Worm (Caenorhabditis elegans) whole organism, L2 larva: Measurements from ENCODE around the gene bli-5.

ENCODE experiments used
- C34F6.9 ChIP-seq: fragments of 150-350 bp; optimal IDR thresholded peaks from 2 replicates; lab custom pipeline; 2014; ENCODE audit warnings: missing biosample characterization, missing genetic modification characterization
- F13H6.1 ChIP-seq: sonication (generic microtip); optimal IDR thresholded peaks from 2 replicates; lab custom pipeline; 2016; ENCODE audit warnings: missing genetic modification characterization, missing compliant biosample characterization
- Y55F3AM.14 ChIP-seq: fragments of 200-800 bp; sonication (Bioruptor generic); optimal IDR thresholded peaks from 2 replicates; lab custom pipeline; 2018; ENCODE audit warnings: mild to moderate bottlenecking, missing genetic modification characterization, missing compliant biosample characterization
- ZK546.5 ChIP-seq: sonication (generic microtip); optimal IDR thresholded peaks from 2 replicates; lab custom pipeline; 2017; ENCODE audit warnings: missing biosample characterization, missing genetic modification characterization
- alr-1 ChIP-seq: fragments of 150-350 bp; optimal IDR thresholded peaks from 2 replicates; lab custom pipeline; 2014; ENCODE audit warnings: missing biosample characterization, missing genetic modification characterization
- aly-2 ChIP-seq: fragments of 150-350 bp; optimal IDR thresholded peaks from 2 replicates; lab custom pipeline; 2014; ENCODE audit warnings: missing biosample characterization, missing genetic modification characterization
- ama-1 ChIP-seq: fragments of 150-350 bp; optimal IDR thresholded peaks from 2 replicates; lab custom pipeline; 2018; ENCODE audit warnings: inconsistent platforms
- blmp-1 ChIP-seq: sonication (generic microtip); optimal IDR thresholded peaks from 2 replicates; lab custom pipeline; 2017; ENCODE audit warnings: missing genetic modification characterization, mild to moderate bottlenecking, missing compliant biosample characterization, antibody characterized with exemption, moderate library complexity; ENCODE audit not compliant: insufficient read depth
- ceh-16 ChIP-seq: fragments of 150-350 bp; optimal IDR thresholded peaks from 2 replicates; lab custom pipeline; 2014; ENCODE audit warnings: missing biosample characterization, missing genetic modification characterization
- ceh-82 ChIP-seq: fragments of 150-350 bp; optimal IDR thresholded peaks from 2 replicates; lab custom pipeline; 2014; ENCODE audit warnings: missing biosample characterization, missing genetic modification characterization
- egl-27 ChIP-seq: sonication (generic microtip); optimal IDR thresholded peaks from 3 replicates; lab custom pipeline; 2017; ENCODE audit warnings: missing biosample characterization, missing genetic modification reagents, missing genetic modification characterization
- elt-1 ChIP-seq: fragments of 150-350 bp; optimal IDR thresholded peaks from 2 replicates; lab custom pipeline; 2014; ENCODE audit warnings: missing biosample characterization, missing genetic modification characterization
- fos-1 ChIP-seq: fragments of 150-350 bp; optimal IDR thresholded peaks from 2 replicates; lab custom pipeline; 2014; ENCODE audit warnings: missing biosample characterization, missing genetic modification characterization
- lin-11 ChIP-seq: fragments of 150-350 bp; sonication (generic microtip); optimal IDR thresholded peaks from 2 replicates; lab custom pipeline; 2014; ENCODE audit warnings: missing biosample characterization, missing genetic modification characterization, inconsistent platforms, mixed read lengths
- lin-39 ChIP-seq: fragments of 150-350 bp; optimal IDR thresholded peaks from 2 replicates; lab custom pipeline; 2014; ENCODE audit warnings: missing biosample characterization, missing genetic modification reagents, missing genetic modification characterization
- mbf-1 ChIP-seq: sonication (generic microtip); optimal IDR thresholded peaks from 2 replicates; lab custom pipeline; 2017; ENCODE audit warnings: missing biosample characterization, missing genetic modification characterization
- mdl-1 ChIP-seq, 2 experiments: fragments of 150-350 bp in 1 of 2; sonication (generic microtip) in 1 of 2; optimal IDR thresholded peaks; 2 replicates each; lab custom pipeline; 2017; ENCODE audit warnings: missing biosample characterization in 2 of 2, missing genetic modification characterization in 2 of 2
- nhr-10 ChIP-seq: sonication (generic microtip); optimal IDR thresholded peaks from 2 replicates; lab custom pipeline; 2017; ENCODE audit warnings: missing biosample characterization, missing genetic modification characterization
- nhr-11 ChIP-seq: fragments of 150-350 bp; optimal IDR thresholded peaks from 2 replicates; lab custom pipeline; 2014; ENCODE audit warnings: missing biosample characterization, missing genetic modification characterization
- nhr-12 ChIP-seq: fragments of 150-350 bp; optimal IDR thresholded peaks from 2 replicates; lab custom pipeline; 2014; ENCODE audit warnings: missing biosample characterization, missing genetic modification characterization
- nhr-129 ChIP-seq: fragments of 150-350 bp; optimal IDR thresholded peaks from 2 replicates; lab custom pipeline; 2014; ENCODE audit warnings: missing biosample characterization, missing genetic modification characterization
- nhr-21 ChIP-seq: fragments of 150-350 bp; optimal IDR thresholded peaks from 2 replicates; lab custom pipeline; 2014; ENCODE audit warnings: missing biosample characterization, missing genetic modification characterization
- nhr-237 ChIP-seq: fragments of 150-350 bp; optimal IDR thresholded peaks from 2 replicates; lab custom pipeline; 2014; ENCODE audit warnings: missing biosample characterization, missing genetic modification characterization
- nhr-25 ChIP-seq: fragments of 150-350 bp; sonication (generic microtip); optimal IDR thresholded peaks from 3 replicates; lab custom pipeline; 2014; ENCODE audit warnings: missing biosample characterization, missing genetic modification characterization
- nhr-6 ChIP-seq: fragments of 150-350 bp; optimal IDR thresholded peaks from 2 replicates; lab custom pipeline; 2014; ENCODE audit warnings: missing biosample characterization, missing genetic modification characterization
- peb-1 ChIP-seq: fragments of 150-350 bp; optimal IDR thresholded peaks from 2 replicates; lab custom pipeline; 2014; ENCODE audit warnings: missing biosample characterization, missing genetic modification characterization
- sma-3 ChIP-seq: sonication (generic microtip); optimal IDR thresholded peaks from 2 replicates; lab custom pipeline; 2016; ENCODE audit warnings: missing genetic modification reagents, missing genetic modification characterization, missing compliant biosample characterization
- snpc-4 ChIP-seq: fragments of 150-350 bp; optimal IDR thresholded peaks from 2 replicates; lab custom pipeline; 2014; ENCODE audit warnings: missing biosample characterization, missing genetic modification characterization
- unc-39 ChIP-seq: fragments of 150-350 bp; optimal IDR thresholded peaks from 2 replicates; lab custom pipeline; 2014; ENCODE audit warnings: missing biosample characterization, missing genetic modification characterization
- unc-55 ChIP-seq: fragments of 150-350 bp; sonication (generic microtip); optimal IDR thresholded peaks from 3 replicates; lab custom pipeline; 2014; ENCODE audit warnings: missing biosample characterization, missing genetic modification reagents, missing genetic modification characterization
- zag-1 ChIP-seq: fragments of 150-350 bp; optimal IDR thresholded peaks from 2 replicates; lab custom pipeline; 2014; ENCODE audit warnings: missing biosample characterization, missing genetic modification characterization
- ztf-1 ChIP-seq: fragments of 200-800 bp; sonication (Bioruptor generic); conservative IDR thresholded peaks from 2 replicates; pipeline ENCODE4 v1.3.6; 2022; ENCODE audit warnings: missing genetic modification characterization, missing compliant biosample characterization
- ztf-4 ChIP-seq: fragments of 150-350 bp; optimal IDR thresholded peaks from 2 replicates; lab custom pipeline; 2014; ENCODE audit warnings: missing biosample characterization, missing genetic modification characterization

The bli-5 gene

ce11 chrIII:13418975-13419374, 10.6 kb downstream of the bli-5 start:
- no peak for TF ChIP-seq nhr-25 (tag; lab: Kevin White, UChicago)
- no peak for TF ChIP-seq ZK546.5 (tag; lab: Kevin White, UChicago)
- TF ChIP-seq mbf-1 (tag; lab: Kevin White, UChicago), result no peak
- no peak for TF ChIP-seq Y55F3AM.14 (GFP tag; lab: Kevin White, UChicago)
- no peak for TF ChIP-seq zag-1
- TF ChIP-seq, all 48 proteins: peak for 0

- TF ChIP-seq fos-1 (tag; lab: Kevin White, UChicago) (peak; percentile 24), nhr-11 (tag; lab: Kevin White, UChicago) (no peak)
Measured at ce11 chrIII:13411202-13411601, 18.4 kb downstream of the bli-5 start.

- TF ChIP-seq lin-39 (tag; lab: Kevin White, UChicago) (no peak), ztf-1 (GFP tag; lab: Robert Waterston, UW) (no peak), nhr-129 (tag; lab: Kevin White, UChicago) (no peak), nhr-237 (tag; lab: Kevin White, UChicago) (no peak), nhr-12 (no peak), elt-1 (tag; lab: Kevin White, UChicago) (no peak), nhr-11 (tag; lab: Kevin White, UChicago) (no peak), ZK546.5 (tag; lab: Kevin White, UChicago) (no peak), nhr-21 (tag; lab: Kevin White, UChicago) (no peak), mdl-1 (tag; optimal IDR thresholded peaks at IDR 0.05; lab: Kevin White, UChicago) (no peak)
Measured at ce11 chrIII:13409498-13409897, 20.1 kb downstream of the bli-5 start, which contains the start of gene myo-6. TSS of gene myo-6 (plus strand) at chrIII:13409798.

ce11 chrIII:13405504-13405903, 24.1 kb downstream of the bli-5 start, which contains the start of gene nas-1:
TSS of gene nas-1 (plus strand) at chrIII:13405804.
- TF ChIP-seq aly-2 (tag; lab: Kevin White, UChicago) (no peak), Y55F3AM.14 (GFP tag; lab: Kevin White, UChicago) (no peak), ZK546.5 (tag; lab: Kevin White, UChicago) (no peak), elt-1 (tag; lab: Kevin White, UChicago) (no peak)

- TF ChIP-seq zag-1 (no peak), mbf-1 (tag; lab: Kevin White, UChicago) (no peak), ama-1 (lab: Kevin White, UChicago) (no peak), lin-11 (tag; lab: Kevin White, UChicago) (no peak), peb-1 (tag; lab: Kevin White, UChicago) (no peak), alr-1 (tag; lab: Kevin White, UChicago) (no peak), nhr-25 (tag; lab: Kevin White, UChicago) (no peak), ceh-16 (tag; lab: Kevin White, UChicago) (no peak), mdl-1 (tag; optimal IDR thresholded peaks at IDR 0.05; lab: Kevin White, UChicago) (no peak), nhr-129 (tag; lab: Kevin White, UChicago) (no peak), sma-3 (GFP tag; lab: Kevin White, UChicago) (no peak), unc-55 (GFP tag; lab: Kevin White, UChicago) (no peak), ZK546.5 (tag; lab: Kevin White, UChicago) (no peak), elt-1 (tag; lab: Kevin White, UChicago) (no peak), nhr-6 (tag; lab: Kevin White, UChicago) (no peak), snpc-4 (tag; lab: Kevin White, UChicago) (no peak), C34F6.9 (no peak), ceh-82 (tag; lab: Kevin White, UChicago) (no peak), ztf-4 (tag; lab: Kevin White, UChicago) (no peak), F13H6.1 (tag; lab: Kevin White, UChicago) (no peak)
Measured at ce11 chrIII:13404418-13404817, 25.1 kb downstream of the bli-5 start, which contains the start of gene ttr-52. TSS of gene ttr-52 (plus strand) at chrIII:13404718.

ce11 chrIII:13402934-13403333, 26.6 kb downstream of the bli-5 start, which contains the start of gene mig-18:
TSS of gene mig-18 (plus strand) at chrIII:13403234.
- TF ChIP-seq ceh-82 (tag; lab: Kevin White, UChicago) (no peak), blmp-1 (no peak), ama-1 (lab: Kevin White, UChicago) (no peak), nhr-12 (no peak), unc-39 (no peak), egl-27 (tag; lab: Kevin White, UChicago) (no peak), ztf-4 (tag; lab: Kevin White, UChicago) (no peak), nhr-10 (tag; lab: Kevin White, UChicago) (no peak)
